Fruit fly (Drosophila melanogaster) whole organism, embryonic: ENCODE measurements around the gene dhd.
A peak's percentile ranks its signal among the peaks of the same experiment; 100 is the strongest.

Experiments used
- Ada2b ChIP-seq: fragments of 200-800 bp; sonication (Bioruptor generic); IDR thresholded peaks from 2 replicates; pipeline ENCODE4 v1.3.6; 2022; ENCODE audit warnings: missing biosample characterization, missing genetic modification characterization
- Antp ChIP-seq: fragments of 200-800 bp; sonication (Bioruptor generic); optimal IDR thresholded peaks from 3 replicates; lab custom pipeline; 2016; ENCODE audit warnings: missing biosample characterization, missing genetic modification characterization
- Bgb ChIP-seq: fragments of 200-800 bp; sonication (Bioruptor generic); IDR thresholded peaks from 2 replicates; pipeline ENCODE4 v1.3.6; 2022; ENCODE audit warnings: missing biosample characterization, missing genetic modification characterization; ENCODE audit not compliant: partially characterized antibody
- CG11093 ChIP-seq: fragments of 200-800 bp; sonication (Bioruptor generic); IDR thresholded peaks from 3 replicates; pipeline ENCODE4 v1.3.6; 2022; ENCODE audit warnings: missing biosample characterization, missing genetic modification characterization
- CG12104 ChIP-seq: fragments of 200-800 bp; sonication (Bioruptor generic); optimal IDR thresholded peaks from 3 replicates; lab custom pipeline; 2016; ENCODE audit warnings: missing biosample characterization, missing genetic modification characterization
- CG12744 ChIP-seq: fragments of 200-800 bp; sonication (Bioruptor generic); optimal IDR thresholded peaks from 2 replicates; lab custom pipeline; 2016; ENCODE audit warnings: missing biosample characterization, missing genetic modification characterization
- CG13287 ChIP-seq: fragments of 200-800 bp; sonication (Bioruptor generic); IDR thresholded peaks from 2 replicates; pipeline ENCODE4 v1.3.6; 2022; ENCODE audit warnings: missing biosample characterization, missing genetic modification characterization; ENCODE audit not compliant: partially characterized antibody
- CG13624 ChIP-seq: fragments of 200-800 bp; sonication (Bioruptor generic); optimal IDR thresholded peaks from 2 replicates; lab custom pipeline; 2016; ENCODE audit warnings: missing biosample characterization, missing genetic modification characterization
- CG14710 ChIP-seq: fragments of 200-800 bp; sonication (Bioruptor generic); optimal IDR thresholded peaks from 3 replicates; lab custom pipeline; 2019; ENCODE audit warnings: missing biosample characterization, mild to moderate bottlenecking, missing genetic modification characterization, moderate library complexity
- CG16863 ChIP-seq: fragments of 200-800 bp; sonication (Bioruptor generic); optimal IDR thresholded peaks from 3 replicates; lab custom pipeline; 2016; ENCODE audit warnings: missing biosample characterization, missing genetic modification characterization
- CG17385 ChIP-seq: fragments of 200-800 bp; sonication (Bioruptor generic); optimal IDR thresholded peaks from 3 replicates; lab custom pipeline; 2018; ENCODE audit warnings: missing biosample characterization, mild to moderate bottlenecking, missing genetic modification characterization
- CG18599 ChIP-seq: fragments of 200-800 bp; sonication (Bioruptor generic); optimal IDR thresholded peaks from 3 replicates; lab custom pipeline; 2017; ENCODE audit warnings: missing biosample characterization, missing genetic modification characterization, mild to moderate bottlenecking, moderate library complexity, missing genetic modification reagents
- CG18764 ChIP-seq: fragments of 200-800 bp; sonication (Bioruptor generic); optimal IDR thresholded peaks from 3 replicates; lab custom pipeline; 2016; ENCODE audit warnings: missing biosample characterization, missing genetic modification characterization
- CG2120 ChIP-seq: fragments of 200-800 bp; sonication (Bioruptor generic); optimal IDR thresholded peaks from 3 replicates; lab custom pipeline; 2016; ENCODE audit warnings: missing biosample characterization, missing genetic modification characterization
- CG2712 ChIP-seq: fragments of 200-800 bp; optimal IDR thresholded peaks from 3 replicates; lab custom pipeline; 2019; ENCODE audit warnings: missing biosample characterization, mild to moderate bottlenecking, missing genetic modification characterization, moderate library complexity
- CG30020 ChIP-seq: fragments of 200-800 bp; optimal IDR thresholded peaks from 2 replicates; lab custom pipeline; 2019; ENCODE audit warnings: missing biosample characterization, mild to moderate bottlenecking, missing genetic modification characterization, moderate library complexity
- CG30403 ChIP-seq: fragments of 200-800 bp; sonication (Bioruptor generic); optimal IDR thresholded peaks from 3 replicates; lab custom pipeline; 2016; ENCODE audit warnings: missing biosample characterization, missing genetic modification characterization
- CG4820 ChIP-seq: fragments of 200-800 bp; sonication (Bioruptor generic); optimal IDR thresholded peaks from 3 replicates; lab custom pipeline; 2016; ENCODE audit warnings: missing biosample characterization, missing genetic modification characterization
- CG5180 ChIP-seq: fragments of 200-800 bp; sonication (Bioruptor generic); optimal IDR thresholded peaks from 3 replicates; lab custom pipeline; 2017; ENCODE audit warnings: missing biosample characterization, missing genetic modification characterization, mild to moderate bottlenecking, moderate library complexity, missing genetic modification reagents
- CG8290 ChIP-seq, 3 experiments: fragments of 200-800 bp; sonication (Bioruptor generic); optimal IDR thresholded peaks; 2 replicates each; lab custom pipeline; 2016 to 2019; ENCODE audit warnings: missing biosample characterization in 3 of 3, missing genetic modification characterization in 3 of 3, mild to moderate bottlenecking in 2 of 3, moderate library complexity in 1 of 3
- CG8359 ChIP-seq: fragments of 200-800 bp; sonication (Bioruptor generic); optimal IDR thresholded peaks from 2 replicates; lab custom pipeline; 2017; ENCODE audit warnings: missing biosample characterization, mild to moderate bottlenecking, missing genetic modification characterization, borderline replicate concordance
- CG9215 ChIP-seq: fragments of 200-800 bp; sonication (Bioruptor generic); IDR thresholded peaks from 2 replicates; pipeline ENCODE4 v1.3.6; 2022; ENCODE audit warnings: missing biosample characterization, missing genetic modification characterization
- CkIIα-i1 ChIP-seq: fragments of 200-800 bp; sonication (Bioruptor generic); IDR thresholded peaks from 2 replicates; pipeline ENCODE4 v1.3.6; 2022; ENCODE audit warnings: missing biosample characterization, missing genetic modification characterization
- D19A ChIP-seq: fragments of 200-800 bp; optimal IDR thresholded peaks from 3 replicates; lab custom pipeline; 2019; ENCODE audit warnings: missing biosample characterization, mild to moderate bottlenecking, missing genetic modification characterization, moderate library complexity
- H2.0 ChIP-seq: fragments of 200-800 bp; sonication (Bioruptor generic); IDR thresholded peaks from 2 replicates; pipeline ENCODE4 v1.3.6; 2022; ENCODE audit warnings: missing biosample characterization, missing genetic modification characterization
- Hmr ChIP-seq: fragments of 200-800 bp; sonication (Bioruptor generic); optimal IDR thresholded peaks from 3 replicates; lab custom pipeline; 2017; ENCODE audit warnings: mild to moderate bottlenecking, missing biosample characterization, missing genetic modification reagents, missing genetic modification characterization
- Hr3 ChIP-seq: fragments of 200-800 bp; sonication (Bioruptor generic); optimal IDR thresholded peaks from 3 replicates; lab custom pipeline; 2016; ENCODE audit warnings: missing biosample characterization, missing genetic modification characterization
- Hsf ChIP-seq: fragments of 200-800 bp; sonication (Bioruptor generic); optimal IDR thresholded peaks from 3 replicates; lab custom pipeline; 2016; ENCODE audit warnings: missing biosample characterization, missing genetic modification characterization
- Lhr ChIP-seq: fragments of 200-800 bp; sonication (Bioruptor generic); optimal IDR thresholded peaks from 3 replicates; lab custom pipeline; 2017; ENCODE audit warnings: mild to moderate bottlenecking, missing biosample characterization, missing genetic modification reagents, missing genetic modification characterization
- YL-1 ChIP-seq: fragments of 200-800 bp; sonication (Bioruptor generic); optimal IDR thresholded peaks from 3 replicates; lab custom pipeline; 2017; ENCODE audit warnings: missing biosample characterization, mild to moderate bottlenecking, missing genetic modification characterization
- ato ChIP-seq: fragments of 200-800 bp; sonication (Bioruptor generic); IDR thresholded peaks from 2 replicates; pipeline ENCODE4 v1.3.6; 2022; ENCODE audit warnings: missing biosample characterization, missing genetic modification characterization; ENCODE audit not compliant: partially characterized antibody
- bcd ChIP-seq: fragments of 200-800 bp; sonication (Bioruptor generic); optimal IDR thresholded peaks from 2 replicates; lab custom pipeline; 2017; ENCODE audit warnings: missing biosample characterization, mild to moderate bottlenecking, missing genetic modification characterization
- bsh ChIP-seq, 2 experiments: fragments of 200-800 bp; sonication (Bioruptor generic); optimal IDR thresholded peaks; 2 replicates each; lab custom pipeline; 2017 to 2018; ENCODE audit warnings: mild to moderate bottlenecking in 2 of 2, missing biosample characterization in 2 of 2, missing genetic modification characterization in 2 of 2, moderate library complexity in 1 of 2
- chn ChIP-seq: fragments of 200-800 bp; sonication (Bioruptor generic); optimal IDR thresholded peaks from 2 replicates; lab custom pipeline; 2016; ENCODE audit warnings: missing biosample characterization, missing genetic modification characterization
- croc ChIP-seq: fragments of 200-800 bp; sonication (Bioruptor generic); conservative IDR thresholded peaks from 3 replicates; pipeline ENCODE4 v1.3.6; 2022; ENCODE audit warnings: missing biosample characterization, missing genetic modification characterization
- crp ChIP-seq, 2 experiments: fragments of 200-800 bp; sonication (Bioruptor generic); optimal IDR thresholded peaks; 2 replicates in 1 of 2; 3 replicates in 1 of 2; lab custom pipeline; 2017; ENCODE audit warnings: missing biosample characterization in 2 of 2, missing genetic modification characterization in 2 of 2, mild to moderate bottlenecking in 1 of 2, moderate library complexity in 1 of 2
- dpn ChIP-seq, 2 experiments: fragments of 200-800 bp; sonication (Bioruptor generic); optimal IDR thresholded peaks; 3 replicates each; lab custom pipeline; 2016; ENCODE audit warnings: missing biosample characterization in 2 of 2, missing genetic modification characterization in 2 of 2
- gcm2 ChIP-seq: fragments of 200-800 bp; sonication (Bioruptor generic); optimal IDR thresholded peaks from 2 replicates; lab custom pipeline; 2016; ENCODE audit warnings: missing biosample characterization, missing genetic modification characterization
- hth ChIP-seq: fragments of >200 bp; optimal IDR thresholded peaks from 2 replicates; lab custom pipeline; 2017; ENCODE audit warnings: inconsistent platforms
- jigr1 ChIP-seq: fragments of 200-800 bp; sonication (Bioruptor generic); IDR thresholded peaks from 3 replicates; pipeline ENCODE4 v1.3.6; 2022; ENCODE audit warnings: missing biosample characterization, missing genetic modification characterization
- lbe ChIP-seq: fragments of 200-800 bp; sonication (Bioruptor generic); optimal IDR thresholded peaks from 2 replicates; lab custom pipeline; 2016; ENCODE audit warnings: missing biosample characterization, mild to moderate bottlenecking, missing genetic modification characterization
- mam ChIP-seq: fragments of 200-800 bp; sonication (Bioruptor generic); optimal IDR thresholded peaks from 3 replicates; lab custom pipeline; 2016; ENCODE audit warnings: missing biosample characterization, missing genetic modification characterization
- nerfin-2 ChIP-seq: fragments of 200-800 bp; sonication (Bioruptor generic); IDR thresholded peaks from 2 replicates; pipeline ENCODE4 v1.3.6; 2022; ENCODE audit warnings: missing biosample characterization, missing genetic modification characterization; ENCODE audit not compliant: partially characterized antibody
- odd ChIP-seq: fragments of 200-800 bp; sonication (Bioruptor generic); optimal IDR thresholded peaks from 2 replicates; lab custom pipeline; 2017; ENCODE audit warnings: missing biosample characterization, mild to moderate bottlenecking, missing genetic modification characterization
- psq ChIP-seq: fragments of 200-800 bp; sonication (Bioruptor generic); optimal IDR thresholded peaks from 2 replicates; lab custom pipeline; 2017; ENCODE audit warnings: missing biosample characterization, missing genetic modification characterization
- slou ChIP-seq: fragments of 200-800 bp; sonication (Bioruptor generic); optimal IDR thresholded peaks from 3 replicates; lab custom pipeline; 2016; ENCODE audit warnings: missing biosample characterization, missing genetic modification characterization
- sob ChIP-seq: fragments of 200-800 bp; sonication (Bioruptor generic); IDR thresholded peaks from 2 replicates; pipeline ENCODE4 v1.3.6; 2022; ENCODE audit warnings: missing biosample characterization, missing genetic modification characterization
- sqz ChIP-seq: fragments of 200-800 bp; sonication (Bioruptor generic); optimal IDR thresholded peaks from 3 replicates; lab custom pipeline; 2018; ENCODE audit warnings: missing biosample characterization, mild to moderate bottlenecking, missing genetic modification characterization
- ssp ChIP-seq: fragments of 200-800 bp; sonication (Bioruptor generic); IDR thresholded peaks from 2 replicates; pipeline ENCODE4 v1.3.6; 2022; ENCODE audit warnings: missing biosample characterization, missing genetic modification characterization
- zfh2 ChIP-seq: fragments of 200-800 bp; sonication (Bioruptor generic); optimal IDR thresholded peaks from 2 replicates; lab custom pipeline; 2016; ENCODE audit warnings: missing biosample characterization, missing genetic modification characterization

The dhd gene

DNA sequence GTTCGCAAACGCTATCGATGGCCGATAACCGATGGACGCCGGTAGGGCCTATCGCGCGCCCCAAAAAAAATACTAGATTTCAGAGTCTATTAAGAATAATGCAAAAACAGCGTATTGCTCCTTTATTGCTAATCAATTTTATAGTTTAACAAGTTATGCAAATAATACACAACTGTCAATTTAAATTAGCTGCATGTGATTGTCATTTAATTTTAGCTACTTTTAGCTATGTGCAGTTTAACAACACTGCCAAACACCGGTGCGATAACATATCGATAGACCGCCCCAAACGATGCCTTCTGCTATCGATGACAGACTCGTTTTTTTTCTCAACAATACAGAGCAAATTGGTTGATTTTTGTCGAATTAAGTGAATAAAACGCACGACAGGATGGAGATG, 3.0 kb upstream of the dhd start, which contains the start of the genes Cdk7 and snf (continued):
- TF ChIP-seq CG13287 (GFP tag; lab: Robert Waterston, UW) (peak; percentile 88), CG2712 (no peak), CG18764 (GFP tag; lab: Kevin White, UChicago) (peak; percentile 83), CG14710 (peak; percentile 65), psq (GFP tag; lab: Kevin White, UChicago) (no peak), CG5180 (GFP tag; lab: Kevin White, UChicago) (no peak), CG8359 (no peak), CG2120 (GFP tag; lab: Kevin White, UChicago) (peak; percentile 63), slou (GFP tag; lab: Kevin White, UChicago) (no peak), CG12744 (GFP tag; lab: Kevin White, UChicago) (peak; percentile 47), Ada2b (no peak), dpn (GFP tag; optimal IDR thresholded peaks at IDR 0.05; lab: Kevin White, UChicago) (peak; percentile 56 to 57), CG11093 (GFP tag; lab: Robert Waterston, UW) (no peak), CG13624 (GFP tag; lab: Kevin White, UChicago) (peak; percentile 50), lbe (GFP tag; lab: Kevin White, UChicago) (peak; percentile 31), odd (GFP tag; lab: Kevin White, UChicago) (no peak), Hmr (peak; percentile 29), CG9215 (GFP tag; lab: Robert Waterston, UW) (peak; percentile 32; the same call in 1 of the 2 replicates), jigr1 (GFP tag; lab: Robert Waterston, UW) (no peak), ssp (peak; percentile 52; the same call in 1 of the 2 replicates), gcm2 (GFP tag; lab: Kevin White, UChicago) (no peak), hth (lab: Kevin White, UChicago) (no peak), CG30020 (tag; lab: Kevin White, UChicago) (peak; percentile 57), crp (GFP tag; optimal IDR thresholded peaks at IDR 0.05; lab: Kevin White, UChicago) (peak in 1 of 2 experiments; percentile 5), ato (GFP tag; lab: Robert Waterston, UW) (peak; percentile 57; the same call in 1 of the 2 replicates), CG4820 (GFP tag; lab: Kevin White, UChicago) (peak; percentile 16), Bgb (GFP tag; lab: Robert Waterston, UW) (peak; percentile 83), CG18599 (GFP tag; lab: Kevin White, UChicago) (peak; percentile 9), H2.0 (GFP tag; lab: Robert Waterston, UW) (no peak), Antp (GFP tag; lab: Kevin White, UChicago) (peak; percentile 64), sqz (GFP tag; lab: Kevin White, UChicago) (peak; percentile 78), Lhr (peak; percentile 24), CG8290 (GFP tag; optimal IDR thresholded peaks at IDR 0.05; lab: Kevin White, UChicago) (no peak), CG8290 (tag; optimal IDR thresholded peaks at IDR 0.05; lab: Kevin White, UChicago) (no peak), CG17385 (GFP tag; lab: Kevin White, UChicago) (no peak), bcd (GFP tag; lab: Kevin White, UChicago) (peak; percentile 20), CG12104 (GFP tag; lab: Kevin White, UChicago) (no peak), CG30403 (GFP tag; lab: Kevin White, UChicago) (peak; percentile 63), chn (GFP tag; lab: Kevin White, UChicago) (peak; percentile 27), Hr3 (GFP tag; lab: Kevin White, UChicago) (peak; percentile 11), Hsf (peak; percentile 70), D19A (tag; lab: Kevin White, UChicago) (no peak), nerfin-2 (GFP tag; lab: Robert Waterston, UW) (peak; percentile 85), mam (GFP tag; lab: Kevin White, UChicago) (peak; percentile 70), YL-1 (GFP tag; lab: Kevin White, UChicago) (peak; percentile 58), croc (GFP tag; lab: Robert Waterston, UW) (no peak), sob (GFP tag; lab: Robert Waterston, UW) (peak; percentile 45), bsh (GFP tag; optimal IDR thresholded peaks at IDR 0.05; lab: Kevin White, UChicago) (peak in 1 of 2 experiments; percentile 2), zfh2 (GFP tag; lab: Kevin White, UChicago) (peak; percentile 52), CG16863 (peak; percentile 78), CkIIα-i1 (GFP tag; lab: Robert Waterston, UW) (no peak)
